Fruit fly (Drosophila melanogaster) whole organism, embryonic: ENCODE measurements around the gene upSET.

Experiments used
- BEAF-32 ChIP-seq: fragments of 200-800 bp; sonication (Bioruptor generic); optimal IDR thresholded peaks from 3 replicates; lab custom pipeline; 2017; ENCODE audit warnings: missing biosample characterization, missing genetic modification characterization, mild to moderate bottlenecking, moderate library complexity, missing genetic modification reagents
- CG10209 ChIP-seq: fragments of 200-800 bp; sonication (Bioruptor generic); optimal IDR thresholded peaks from 3 replicates; lab custom pipeline; 2017; ENCODE audit warnings: missing biosample characterization, mild to moderate bottlenecking, missing genetic modification characterization, missing genetic modification reagents
- CG10321 ChIP-seq: fragments of 200-800 bp; sonication (Bioruptor generic); IDR thresholded peaks from 2 replicates; pipeline ENCODE4 v1.3.6; 2022; ENCODE audit warnings: missing biosample characterization, missing genetic modification characterization
- CG10431 ChIP-seq: fragments of 200-800 bp; sonication (Bioruptor generic); optimal IDR thresholded peaks from 3 replicates; lab custom pipeline; 2018; ENCODE audit warnings: missing biosample characterization, mild to moderate bottlenecking, missing genetic modification characterization
- CG11504 ChIP-seq: fragments of 200-800 bp; sonication (Bioruptor generic); optimal IDR thresholded peaks from 3 replicates; lab custom pipeline; 2019; ENCODE audit warnings: missing biosample characterization, mild to moderate bottlenecking, missing genetic modification characterization, moderate library complexity
- CG11696 ChIP-seq: fragments of 200-800 bp; sonication (Bioruptor generic); IDR thresholded peaks from 2 replicates; pipeline ENCODE4 v1.3.6; 2022; ENCODE audit warnings: missing biosample characterization, missing genetic modification characterization
- CG11723 ChIP-seq: fragments of 200-800 bp; sonication (Bioruptor generic); optimal IDR thresholded peaks from 2 replicates; lab custom pipeline; 2017; ENCODE audit warnings: missing biosample characterization, mild to moderate bottlenecking, missing genetic modification characterization
- CG12219 ChIP-seq: fragments of 200-800 bp; sonication (Bioruptor generic); optimal IDR thresholded peaks from 3 replicates; lab custom pipeline; 2018; ENCODE audit warnings: missing biosample characterization, mild to moderate bottlenecking, missing genetic modification characterization
- CG13123 ChIP-seq: fragments of 200-800 bp; sonication (Bioruptor generic); optimal IDR thresholded peaks from 2 replicates; lab custom pipeline; 2016; ENCODE audit warnings: missing biosample characterization, missing genetic modification characterization
- CG14050 ChIP-seq: fragments of 200-800 bp; sonication (Bioruptor generic); IDR thresholded peaks from 3 replicates; pipeline ENCODE4 v1.3.6; 2022; ENCODE audit warnings: missing biosample characterization, missing genetic modification characterization
- CG1647 ChIP-seq: fragments of 200-800 bp; sonication (Bioruptor generic); optimal IDR thresholded peaks from 3 replicates; lab custom pipeline; 2016; ENCODE audit warnings: missing biosample characterization, missing genetic modification characterization
- CG30403 ChIP-seq: fragments of 200-800 bp; sonication (Bioruptor generic); optimal IDR thresholded peaks from 3 replicates; lab custom pipeline; 2016; ENCODE audit warnings: missing biosample characterization, missing genetic modification characterization
- CG32532 ChIP-seq: fragments of 200-800 bp; sonication (Bioruptor generic); IDR thresholded peaks from 2 replicates; pipeline ENCODE4 v1.3.6; 2022; ENCODE audit warnings: missing biosample characterization, missing genetic modification characterization
- CG33213 ChIP-seq: fragments of 200-800 bp; sonication (Bioruptor generic); optimal IDR thresholded peaks from 3 replicates; lab custom pipeline; 2016; ENCODE audit warnings: missing biosample characterization, missing genetic modification characterization
- CG3847 ChIP-seq: fragments of 200-800 bp; sonication (Bioruptor generic); IDR thresholded peaks from 2 replicates; pipeline ENCODE4 v1.3.6; 2022; ENCODE audit warnings: missing biosample characterization, missing genetic modification characterization
- CG6175 ChIP-seq: fragments of 200-800 bp; sonication (Bioruptor generic); IDR thresholded peaks from 3 replicates; pipeline ENCODE4 v1.3.6; 2022; ENCODE audit warnings: missing biosample characterization, missing genetic modification characterization
- CG6765 ChIP-seq: fragments of 200-800 bp; sonication (Bioruptor generic); optimal IDR thresholded peaks from 3 replicates; lab custom pipeline; 2017; ENCODE audit warnings: missing biosample characterization, mild to moderate bottlenecking, missing genetic modification characterization
- CG7745 ChIP-seq: fragments of 200-800 bp; sonication (Bioruptor generic); optimal IDR thresholded peaks from 2 replicates; lab custom pipeline; 2018; ENCODE audit warnings: missing biosample characterization, mild to moderate bottlenecking, missing genetic modification characterization, moderate library complexity
- CG7839 ChIP-seq: fragments of 200-800 bp; sonication (Bioruptor generic); optimal IDR thresholded peaks from 3 replicates; lab custom pipeline; 2018; ENCODE audit warnings: missing biosample characterization, mild to moderate bottlenecking, missing genetic modification characterization, moderate library complexity
- CG8281 ChIP-seq: fragments of 200-800 bp; sonication (Bioruptor generic); optimal IDR thresholded peaks from 2 replicates; lab custom pipeline; 2018; ENCODE audit warnings: missing biosample characterization, mild to moderate bottlenecking, missing genetic modification characterization, moderate library complexity
- CG9215 ChIP-seq: fragments of 200-800 bp; sonication (Bioruptor generic); IDR thresholded peaks from 2 replicates; pipeline ENCODE4 v1.3.6; 2022; ENCODE audit warnings: missing biosample characterization, missing genetic modification characterization
- CG9817 ChIP-seq: fragments of 200-800 bp; sonication (Bioruptor generic); optimal IDR thresholded peaks from 2 replicates; lab custom pipeline; 2018; ENCODE audit warnings: missing biosample characterization, mild to moderate bottlenecking, missing genetic modification characterization, moderate library complexity
- D19A ChIP-seq: fragments of 200-800 bp; optimal IDR thresholded peaks from 3 replicates; lab custom pipeline; 2019; ENCODE audit warnings: missing biosample characterization, mild to moderate bottlenecking, missing genetic modification characterization, moderate library complexity
- Doc3 ChIP-seq: fragments of 200-800 bp; sonication (Bioruptor generic); IDR thresholded peaks from 3 replicates; pipeline ENCODE4 v1.3.6; 2022; ENCODE audit warnings: missing biosample characterization, missing genetic modification characterization; ENCODE audit not compliant: partially characterized antibody
- Dp ChIP-seq: fragments of 200-800 bp; sonication (Bioruptor generic); optimal IDR thresholded peaks from 2 replicates; lab custom pipeline; 2018; ENCODE audit warnings: missing biosample characterization, mild to moderate bottlenecking, missing genetic modification characterization, moderate library complexity
- H15 ChIP-seq: fragments of 200-800 bp; sonication (Bioruptor generic); IDR thresholded peaks from 3 replicates; pipeline ENCODE4 v1.3.6; 2022; ENCODE audit warnings: missing biosample characterization, missing genetic modification characterization
- H2.0 ChIP-seq: fragments of 200-800 bp; sonication (Bioruptor generic); IDR thresholded peaks from 2 replicates; pipeline ENCODE4 v1.3.6; 2022; ENCODE audit warnings: missing biosample characterization, missing genetic modification characterization
- Hand ChIP-seq: fragments of 200-800 bp; sonication (Bioruptor generic); optimal IDR thresholded peaks from 2 replicates; lab custom pipeline; 2017; ENCODE audit warnings: mild to moderate bottlenecking, missing biosample characterization, missing genetic modification reagents, missing genetic modification characterization
- Hr51 ChIP-seq, 2 experiments: fragments of 200-800 bp; sonication (Bioruptor generic); optimal IDR thresholded peaks; 2 replicates in 1 of 2; 3 replicates in 1 of 2; lab custom pipeline; 2016 to 2018; ENCODE audit warnings: missing biosample characterization in 2 of 2, missing genetic modification characterization in 2 of 2, mild to moderate bottlenecking in 1 of 2, moderate library complexity in 1 of 2
- Lim3 ChIP-seq: fragments of 200-800 bp; sonication (Bioruptor generic); IDR thresholded peaks from 2 replicates; pipeline ENCODE4 v1.3.6; 2022; ENCODE audit warnings: missing biosample characterization, missing genetic modification characterization
- Lpt ChIP-seq: fragments of >200 bp; optimal IDR thresholded peaks from 2 replicates; lab custom pipeline; 2018; ENCODE audit warnings: missing biosample characterization, missing genetic modification characterization
- Mrtf ChIP-seq: fragments of 200-800 bp; sonication (Bioruptor generic); IDR thresholded peaks from 3 replicates; pipeline ENCODE4 v1.3.6; 2022; ENCODE audit warnings: missing biosample characterization, missing genetic modification characterization
- Nf-YC ChIP-seq: fragments of 200-800 bp; optimal IDR thresholded peaks from 3 replicates; lab custom pipeline; 2019; ENCODE audit warnings: missing biosample characterization, mild to moderate bottlenecking, missing genetic modification characterization, moderate library complexity
- PHDP ChIP-seq: fragments of 200-800 bp; sonication (Bioruptor generic); optimal IDR thresholded peaks from 3 replicates; lab custom pipeline; 2018; ENCODE audit warnings: missing biosample characterization, mild to moderate bottlenecking, missing genetic modification characterization, moderate library complexity
- Scr ChIP-seq: fragments of 200-800 bp; sonication (Bioruptor generic); IDR thresholded peaks from 2 replicates; pipeline ENCODE4 v1.3.6; 2022; ENCODE audit warnings: missing biosample characterization, missing genetic modification characterization; ENCODE audit not compliant: partially characterized antibody
- cg ChIP-seq: fragments of 200-800 bp; sonication (Bioruptor generic); optimal IDR thresholded peaks from 3 replicates; lab custom pipeline; 2019; ENCODE audit warnings: missing biosample characterization, mild to moderate bottlenecking, missing genetic modification characterization, moderate library complexity
- crol ChIP-seq: fragments of 200-800 bp; sonication (Bioruptor generic); IDR thresholded peaks from 2 replicates; pipeline ENCODE4 v1.3.6; 2022; ENCODE audit warnings: missing biosample characterization, missing genetic modification characterization
- en ChIP-seq: fragments of 200-800 bp; sonication (Bioruptor generic); optimal IDR thresholded peaks from 2 replicates; lab custom pipeline; 2016; ENCODE audit warnings: missing biosample characterization, missing genetic modification characterization
- eve ChIP-seq, 2 experiments: fragments of >200 bp; optimal IDR thresholded peaks; 2 replicates each; lab custom pipeline; 2017; ENCODE audit warnings: missing biosample characterization in 2 of 2, missing genetic modification characterization in 2 of 2
- fd3F ChIP-seq: fragments of 200-800 bp; sonication (Bioruptor generic); optimal IDR thresholded peaks from 2 replicates; lab custom pipeline; 2018; ENCODE audit warnings: missing biosample characterization, mild to moderate bottlenecking, missing genetic modification characterization, moderate library complexity
- ftz-f1 ChIP-seq: fragments of 200-800 bp; sonication (Bioruptor generic); optimal IDR thresholded peaks from 2 replicates; lab custom pipeline; 2016; ENCODE audit warnings: missing biosample characterization, missing genetic modification characterization
- gsb-n ChIP-seq: fragments of 200-800 bp; sonication (Bioruptor generic); optimal IDR thresholded peaks from 3 replicates; lab custom pipeline; 2018; ENCODE audit warnings: missing biosample characterization, mild to moderate bottlenecking, missing genetic modification characterization
- kni ChIP-seq: fragments of 200-800 bp; sonication (Bioruptor generic); optimal IDR thresholded peaks from 3 replicates; lab custom pipeline; 2017; ENCODE audit warnings: mild to moderate bottlenecking, missing biosample characterization, missing genetic modification reagents, missing genetic modification characterization
- pum ChIP-seq: fragments of 200-800 bp; sonication (Bioruptor generic); optimal IDR thresholded peaks from 2 replicates; lab custom pipeline; 2016; ENCODE audit warnings: missing biosample characterization, missing genetic modification characterization
- sd ChIP-seq: fragments of 200-800 bp; sonication (Bioruptor generic); optimal IDR thresholded peaks from 3 replicates; lab custom pipeline; 2018; ENCODE audit warnings: missing biosample characterization, mild to moderate bottlenecking, missing genetic modification characterization, moderate library complexity
- sim ChIP-seq: fragments of 200-800 bp; sonication (Bioruptor generic); IDR thresholded peaks from 2 replicates; pipeline ENCODE4 v1.3.6; 2022; ENCODE audit warnings: missing biosample characterization, missing genetic modification characterization
- so ChIP-seq: fragments of 200-800 bp; sonication (Bioruptor generic); IDR thresholded peaks from 3 replicates; pipeline ENCODE4 v1.3.6; 2022; ENCODE audit warnings: missing biosample characterization, missing genetic modification characterization
- sug ChIP-seq: fragments of 200-800 bp; optimal IDR thresholded peaks from 2 replicates; lab custom pipeline; 2019; ENCODE audit warnings: missing biosample characterization, mild to moderate bottlenecking, missing genetic modification characterization, moderate library complexity
- tap ChIP-seq: fragments of 200-800 bp; optimal IDR thresholded peaks from 3 replicates; lab custom pipeline; 2019; ENCODE audit warnings: missing biosample characterization, mild to moderate bottlenecking, missing genetic modification characterization, moderate library complexity
- zen ChIP-seq: fragments of 200-800 bp; sonication (Bioruptor generic); optimal IDR thresholded peaks from 3 replicates; lab custom pipeline; 2018; ENCODE audit warnings: missing biosample characterization, mild to moderate bottlenecking, missing genetic modification characterization, moderate library complexity

Gene upSET

DNA sequence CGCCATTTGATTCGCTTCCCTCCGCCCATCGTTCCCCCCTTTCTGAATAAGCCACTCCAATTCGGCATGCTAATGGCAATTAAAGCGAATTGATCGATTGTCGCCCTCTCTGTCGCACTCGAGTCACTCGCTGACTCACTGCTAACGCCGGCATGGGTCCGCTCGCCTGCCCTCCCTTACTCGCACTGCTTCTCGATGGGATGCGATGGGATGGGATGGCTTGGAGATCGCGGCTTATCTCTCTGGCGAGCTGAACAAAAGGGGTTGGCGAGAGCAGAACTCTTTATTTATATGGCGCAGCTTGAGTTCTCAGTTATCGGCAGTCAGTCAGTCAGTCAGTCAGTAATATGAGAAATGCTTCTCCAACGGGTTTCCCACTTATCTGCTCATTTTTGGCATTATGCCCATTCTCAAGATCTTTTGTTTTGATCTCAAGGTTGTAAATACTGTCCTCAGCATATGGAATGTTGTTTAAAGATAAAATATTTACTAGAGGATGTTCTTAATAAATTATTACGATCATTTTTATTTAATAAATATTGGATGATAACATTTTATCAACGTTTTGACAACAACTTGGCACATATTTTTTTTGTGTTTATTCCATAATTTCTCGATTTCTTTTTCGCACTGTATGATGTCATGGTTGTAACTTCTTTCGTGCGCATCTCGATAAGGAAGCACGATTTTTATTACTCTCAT is 54.0 kb downstream of the upSET start:
- TF ChIP-seq CG12219 (GFP tag; lab: Kevin White, UChicago) (no peak), en (GFP tag; lab: Kevin White, UChicago) (no peak), fd3F (no peak), CG14050 (GFP tag; lab: Robert Waterston, UW) (no peak), kni (GFP tag; lab: Kevin White, UChicago) (peak; percentile 24), pum (GFP tag; lab: Kevin White, UChicago) (no peak), CG7745 (tag; lab: Kevin White, UChicago) (no peak), CG9817 (tag; lab: Kevin White, UChicago) (no peak), CG10321 (GFP tag; lab: Robert Waterston, UW) (0 out of 2 replicates have a peak, but pooled peaks have one; percentile 26), gsb-n (peak; percentile 96), CG13123 (no peak), sug (tag; lab: Kevin White, UChicago) (peak; percentile 50), CG7839 (tag; lab: Kevin White, UChicago) (no peak), CG8281 (peak; percentile 79), Dp (no peak), CG30403 (GFP tag; lab: Kevin White, UChicago) (no peak), BEAF-32 (GFP tag; lab: Kevin White, UChicago) (no peak), CG9215 (GFP tag; lab: Robert Waterston, UW) (no peak), ftz-f1 (GFP tag; lab: Kevin White, UChicago) (peak; percentile 70), CG10209 (GFP tag; lab: Kevin White, UChicago) (peak; percentile 45), crol (GFP tag; lab: Robert Waterston, UW) (peak; percentile 88), CG6175 (GFP tag; lab: Robert Waterston, UW) (no peak), PHDP (tag; lab: Kevin White, UChicago) (no peak), CG6765 (GFP tag; lab: Kevin White, UChicago) (no peak), sd (tag; lab: Kevin White, UChicago) (peak; percentile 36), so (GFP tag; lab: Robert Waterston, UW) (no peak), H15 (GFP tag; lab: Robert Waterston, UW) (no peak), Hr51 (GFP tag; optimal IDR thresholded peaks at IDR 0.05; lab: Kevin White, UChicago) (no peak), CG10431 (GFP tag; lab: Kevin White, UChicago) (no peak), CG33213 (GFP tag; lab: Kevin White, UChicago) (no peak), eve (GFP tag; optimal IDR thresholded peaks at IDR 0.05; lab: Kevin White, UChicago) (no peak), Mrtf (GFP tag; lab: Robert Waterston, UW) (no peak), Nf-YC (tag; lab: Kevin White, UChicago) (peak; percentile 33), H2.0 (GFP tag; lab: Robert Waterston, UW) (no peak), D19A (no peak), Scr (GFP tag; lab: Robert Waterston, UW) (no peak), tap (tag; lab: Kevin White, UChicago) (no peak), CG32532 (GFP tag; lab: Robert Waterston, UW) (no peak), CG11723 (no peak), Doc3 (GFP tag; lab: Robert Waterston, UW) (no peak), Lim3 (GFP tag; lab: Robert Waterston, UW) (no peak), CG1647 (no peak), zen (peak; percentile 0), CG11504 (tag; lab: Kevin White, UChicago) (no peak), CG3847 (no peak), CG11696 (GFP tag; lab: Robert Waterston, UW) (no peak), sim (no peak), Lpt (GFP tag; lab: Kevin White, UChicago) (no peak), cg (GFP tag; lab: Kevin White, UChicago) (no peak), Hand (GFP tag; lab: Kevin White, UChicago) (no peak)
